Worm (Caenorhabditis elegans) whole organism, dauer: Measurements from ENCODE around the gene str-30.

ENCODE experiments used
- unc-62 ChIP-seq: sonication (generic microtip); optimal IDR thresholded peaks from 2 replicates; lab custom pipeline; 2017; ENCODE audit warnings: missing biosample characterization, missing genetic modification reagents, missing genetic modification characterization

str-30 gene

ce11 chrV:3724772-3725171 lies at the start of gene str-30:
str-30 (plus strand) TSS chrV:3725072.
- no peak for TF ChIP-seq unc-62 (GFP tag; lab: Kevin White, UChicago)

- no peak for TF ChIP-seq unc-62 (GFP tag; lab: Kevin White, UChicago)
Measured at ce11 chrV:3677212-3677611, 47.7 kb upstream of the str-30 start.

ce11 chrV:3678513-3678912 lies 46.4 kb upstream of the str-30 start:
- no peak for TF ChIP-seq unc-62 (GFP tag; lab: Kevin White, UChicago)

- no peak for TF ChIP-seq unc-62 (GFP tag; lab: Kevin White, UChicago)
Measured at ce11 chrV:3682553-3682952, 42.3 kb upstream of the str-30 start, which contains the start of gene W08A12.3. W08A12.3 (plus strand) TSS chrV:3682853.

ce11 chrV:3685790-3686208 lies 39.1 kb upstream of the str-30 start, which contains the start of gene W08A12.2:
W08A12.2 (minus strand) TSS chrV:3685892.
- no peak for TF ChIP-seq unc-62 (GFP tag; lab: Kevin White, UChicago)

- TF ChIP-seq unc-62 (GFP tag; lab: Kevin White, UChicago) = no peak
Measured at ce11 chrV:3686292-3686691, 38.6 kb upstream of the str-30 start.

- TF ChIP-seq unc-62 (GFP tag; lab: Kevin White, UChicago) = no peak
Measured at ce11 chrV:3686899-3687298, 38.0 kb upstream of the str-30 start, which contains the start of gene unc-132. unc-132 (plus strand) TSS chrV:3687106.

ce11 chrV:3688733-3689132 lies 36.1 kb upstream of the str-30 start:
- no peak for TF ChIP-seq unc-62 (GFP tag; lab: Kevin White, UChicago)

ce11 chrV:3692613-3693012 lies 32.3 kb upstream of the str-30 start:
- TF ChIP-seq unc-62 (GFP tag; lab: Kevin White, UChicago) = no peak

ce11 chrV:3693657-3694056 lies 31.2 kb upstream of the str-30 start:
- TF ChIP-seq unc-62 (GFP tag; lab: Kevin White, UChicago) = no peak

ce11 chrV:3695254-3695653 lies 29.6 kb upstream of the str-30 start:
- TF ChIP-seq unc-62 (GFP tag; lab: Kevin White, UChicago) = no peak

- TF ChIP-seq unc-62 (GFP tag; lab: Kevin White, UChicago) = no peak
Measured at ce11 chrV:3697071-3697470, 27.8 kb upstream of the str-30 start.

- no peak for TF ChIP-seq unc-62 (GFP tag; lab: Kevin White, UChicago)
Measured at ce11 chrV:3698497-3698896, 26.4 kb upstream of the str-30 start.

ce11 chrV:3702998-3703397 lies 21.9 kb upstream of the str-30 start:
- TF ChIP-seq unc-62 (GFP tag; lab: Kevin White, UChicago) = no peak

- no peak for TF ChIP-seq unc-62 (GFP tag; lab: Kevin White, UChicago)
Measured at ce11 chrV:3703888-3704287, 21.0 kb upstream of the str-30 start.

- TF ChIP-seq unc-62 (GFP tag; lab: Kevin White, UChicago) = no peak
Measured at ce11 chrV:3704688-3705087, 20.2 kb upstream of the str-30 start, which contains the start of gene lin-40. lin-40 (plus strand) TSS chrV:3704988.

ce11 chrV:3706167-3706566 lies 18.7 kb upstream of the str-30 start:
- TF ChIP-seq unc-62 (GFP tag; lab: Kevin White, UChicago) = no peak

ce11 chrV:3706893-3707292 lies 18.0 kb upstream of the str-30 start:
- TF ChIP-seq unc-62 (GFP tag; lab: Kevin White, UChicago) = no peak
